Worm (Caenorhabditis elegans) whole organism, L2 larva: ENCODE measurements around the gene Y17D7C.1.

Experiments
- R02D3.7 ChIP-seq: fragments of 150-350 bp; optimal IDR thresholded peaks from 2 replicates; lab custom pipeline; 2014; ENCODE audit warnings: missing biosample characterization, missing genetic modification characterization
- Y55F3AM.14 ChIP-seq: fragments of 200-800 bp; sonication (Bioruptor generic); optimal IDR thresholded peaks from 2 replicates; lab custom pipeline; 2018; ENCODE audit warnings: mild to moderate bottlenecking, missing genetic modification characterization, missing compliant biosample characterization
- ZK546.5 ChIP-seq: sonication (generic microtip); optimal IDR thresholded peaks from 2 replicates; lab custom pipeline; 2017; ENCODE audit warnings: missing biosample characterization, missing genetic modification characterization
- alr-1 ChIP-seq: fragments of 150-350 bp; optimal IDR thresholded peaks from 2 replicates; lab custom pipeline; 2014; ENCODE audit warnings: missing biosample characterization, missing genetic modification characterization
- aly-2 ChIP-seq: fragments of 150-350 bp; optimal IDR thresholded peaks from 2 replicates; lab custom pipeline; 2014; ENCODE audit warnings: missing biosample characterization, missing genetic modification characterization
- ceh-82 ChIP-seq: fragments of 150-350 bp; optimal IDR thresholded peaks from 2 replicates; lab custom pipeline; 2014; ENCODE audit warnings: missing biosample characterization, missing genetic modification characterization
- egl-27 ChIP-seq: sonication (generic microtip); optimal IDR thresholded peaks from 3 replicates; lab custom pipeline; 2017; ENCODE audit warnings: missing biosample characterization, missing genetic modification reagents, missing genetic modification characterization
- elt-1 ChIP-seq: fragments of 150-350 bp; optimal IDR thresholded peaks from 2 replicates; lab custom pipeline; 2014; ENCODE audit warnings: missing biosample characterization, missing genetic modification characterization
- fos-1 ChIP-seq: fragments of 150-350 bp; optimal IDR thresholded peaks from 2 replicates; lab custom pipeline; 2014; ENCODE audit warnings: missing biosample characterization, missing genetic modification characterization
- gmeb-1 ChIP-seq: fragments of 150-350 bp; optimal IDR thresholded peaks from 2 replicates; lab custom pipeline; 2014; ENCODE audit warnings: missing biosample characterization, missing genetic modification characterization
- lin-11 ChIP-seq: fragments of 150-350 bp; sonication (generic microtip); optimal IDR thresholded peaks from 2 replicates; lab custom pipeline; 2014; ENCODE audit warnings: missing biosample characterization, missing genetic modification characterization, inconsistent platforms, mixed read lengths
- lin-13 ChIP-seq: fragments of 150-350 bp; optimal IDR thresholded peaks from 2 replicates; lab custom pipeline; 2014; ENCODE audit warnings: missing biosample characterization, missing genetic modification reagents, missing genetic modification characterization
- lin-39 ChIP-seq: fragments of 150-350 bp; optimal IDR thresholded peaks from 2 replicates; lab custom pipeline; 2014; ENCODE audit warnings: missing biosample characterization, missing genetic modification reagents, missing genetic modification characterization
- lsy-2 ChIP-seq, 2 experiments: fragments of 150-350 bp in 1 of 2; sonication (generic microtip) in 1 of 2; optimal IDR thresholded peaks; 2 replicates each; lab custom pipeline; 2014 to 2017; ENCODE audit warnings: missing biosample characterization in 2 of 2, missing genetic modification characterization in 2 of 2
- mab-5 ChIP-seq: fragments of 150-350 bp; optimal IDR thresholded peaks from 2 replicates; lab custom pipeline; 2014; ENCODE audit warnings: missing biosample characterization, missing genetic modification characterization
- mdl-1 ChIP-seq, 2 experiments: fragments of 150-350 bp in 1 of 2; sonication (generic microtip) in 1 of 2; optimal IDR thresholded peaks; 2 replicates each; lab custom pipeline; 2017; ENCODE audit warnings: missing biosample characterization in 2 of 2, missing genetic modification characterization in 2 of 2
- nhr-10 ChIP-seq: sonication (generic microtip); optimal IDR thresholded peaks from 2 replicates; lab custom pipeline; 2017; ENCODE audit warnings: missing biosample characterization, missing genetic modification characterization
- nhr-11 ChIP-seq: fragments of 150-350 bp; optimal IDR thresholded peaks from 2 replicates; lab custom pipeline; 2014; ENCODE audit warnings: missing biosample characterization, missing genetic modification characterization
- nhr-12 ChIP-seq: fragments of 150-350 bp; optimal IDR thresholded peaks from 2 replicates; lab custom pipeline; 2014; ENCODE audit warnings: missing biosample characterization, missing genetic modification characterization
- nhr-129 ChIP-seq: fragments of 150-350 bp; optimal IDR thresholded peaks from 2 replicates; lab custom pipeline; 2014; ENCODE audit warnings: missing biosample characterization, missing genetic modification characterization
- nhr-21 ChIP-seq: fragments of 150-350 bp; optimal IDR thresholded peaks from 2 replicates; lab custom pipeline; 2014; ENCODE audit warnings: missing biosample characterization, missing genetic modification characterization
- nhr-237 ChIP-seq: fragments of 150-350 bp; optimal IDR thresholded peaks from 2 replicates; lab custom pipeline; 2014; ENCODE audit warnings: missing biosample characterization, missing genetic modification characterization
- nhr-25 ChIP-seq: fragments of 150-350 bp; sonication (generic microtip); optimal IDR thresholded peaks from 3 replicates; lab custom pipeline; 2014; ENCODE audit warnings: missing biosample characterization, missing genetic modification characterization
- nhr-6 ChIP-seq: fragments of 150-350 bp; optimal IDR thresholded peaks from 2 replicates; lab custom pipeline; 2014; ENCODE audit warnings: missing biosample characterization, missing genetic modification characterization
- nhr-77 ChIP-seq: fragments of 150-350 bp; optimal IDR thresholded peaks from 2 replicates; lab custom pipeline; 2014; ENCODE audit warnings: missing biosample characterization, missing genetic modification characterization
- sem-4 ChIP-seq: fragments of 150-350 bp; optimal IDR thresholded peaks from 2 replicates; lab custom pipeline; 2014; ENCODE audit warnings: missing biosample characterization, missing genetic modification reagents, missing genetic modification characterization
- skn-1 ChIP-seq: sonication (generic microtip); optimal IDR thresholded peaks from 2 replicates; lab custom pipeline; 2017; ENCODE audit warnings: missing biosample characterization, missing genetic modification characterization
- sma-9 ChIP-seq, 2 experiments: fragments of 150-350 bp in 1 of 2; sonication (generic microtip) in 1 of 2; optimal IDR thresholded peaks; 2 replicates each; lab custom pipeline; 2014 to 2016; ENCODE audit warnings: missing genetic modification characterization in 2 of 2, mild to moderate bottlenecking in 1 of 2, missing biosample characterization in 1 of 2, missing compliant biosample characterization in 1 of 2, missing genetic modification reagents in 1 of 2, moderate library complexity in 1 of 2
- unc-39 ChIP-seq: fragments of 150-350 bp; optimal IDR thresholded peaks from 2 replicates; lab custom pipeline; 2014; ENCODE audit warnings: missing biosample characterization, missing genetic modification characterization
- unc-62 ChIP-seq: fragments of 150-350 bp; optimal IDR thresholded peaks from 2 replicates; lab custom pipeline; 2014; ENCODE audit warnings: missing biosample characterization, missing genetic modification reagents, missing genetic modification characterization
- ztf-1 ChIP-seq: fragments of 200-800 bp; sonication (Bioruptor generic); conservative IDR thresholded peaks from 2 replicates; pipeline ENCODE4 v1.3.6; 2022; ENCODE audit warnings: missing genetic modification characterization, missing compliant biosample characterization
- ztf-11 ChIP-seq: sonication (generic microtip); optimal IDR thresholded peaks from 2 replicates; lab custom pipeline; 2017; ENCODE audit warnings: missing biosample characterization, missing genetic modification characterization

The Y17D7C.1 gene

DNA sequence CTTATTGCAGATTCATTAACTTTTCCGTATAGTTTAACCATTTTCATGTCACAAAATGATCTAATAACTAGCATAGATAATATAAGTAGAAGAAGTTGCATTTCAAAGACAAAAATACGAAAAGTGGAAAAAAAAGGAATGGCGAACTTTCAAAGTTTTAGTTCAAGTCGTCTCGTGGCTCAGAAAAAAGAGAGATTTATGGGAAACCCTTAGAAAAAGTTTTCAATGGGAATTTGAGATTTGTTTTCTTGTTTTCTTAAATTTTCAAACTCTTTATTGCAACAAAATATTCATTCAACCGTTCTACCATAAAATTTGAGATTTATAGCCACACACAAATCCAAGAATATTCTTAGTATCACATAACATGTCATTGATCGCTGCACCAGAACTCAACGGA is 35.7 kb downstream of the Y17D7C.1 start, which contains the start of gene clec-250:
Gene clec-250 (minus strand): TSS at position 101 of the 400 bp plus-strand sequence.
- TF ChIP-seq lin-39 (no peak), sem-4 (tag; lab: Kevin White, UChicago) (no peak), ZK546.5 (tag; lab: Kevin White, UChicago) (no peak), fos-1 (tag; lab: Kevin White, UChicago) (no peak), ztf-1 (no peak), nhr-11 (no peak), nhr-12 (tag; lab: Kevin White, UChicago) (no peak), unc-39 (tag; lab: Kevin White, UChicago) (no peak), mab-5 (tag; lab: Kevin White, UChicago) (no peak), lin-11 (no peak)
- TF ChIP-seq, all 48 proteins: peak for 0

- TF ChIP-seq nhr-6 (tag; lab: Kevin White, UChicago) (no peak), ZK546.5 (tag; lab: Kevin White, UChicago) (no peak), nhr-21 (tag; lab: Kevin White, UChicago) (no peak), R02D3.7 (tag; lab: Kevin White, UChicago) (no peak), mab-5 (tag; lab: Kevin White, UChicago) (no peak), egl-27 (tag; lab: Kevin White, UChicago) (no peak), nhr-10 (tag; lab: Kevin White, UChicago) (no peak), Y55F3AM.14 (GFP tag; lab: Kevin White, UChicago) (no peak), ztf-11 (no peak), gmeb-1 (no peak), sem-4 (tag; lab: Kevin White, UChicago) (no peak), elt-1 (tag; lab: Kevin White, UChicago) (no peak), aly-2 (tag; lab: Kevin White, UChicago) (no peak), sma-9 (GFP tag; optimal IDR thresholded peaks at IDR 0.05; lab: Kevin White, UChicago) (no peak), sma-9 (tag; optimal IDR thresholded peaks at IDR 0.05; lab: Kevin White, UChicago) (no peak), nhr-129 (tag; lab: Kevin White, UChicago) (no peak), ceh-82 (tag; lab: Kevin White, UChicago) (no peak), lin-13 (no peak)
These were observed 40.7 kb downstream of the Y17D7C.1 start, which contains the start of gene clec-251 for ce11 chrV:18746937-18747660. TSS of gene clec-251 (minus strand) at chrV:18746987.

DNA sequence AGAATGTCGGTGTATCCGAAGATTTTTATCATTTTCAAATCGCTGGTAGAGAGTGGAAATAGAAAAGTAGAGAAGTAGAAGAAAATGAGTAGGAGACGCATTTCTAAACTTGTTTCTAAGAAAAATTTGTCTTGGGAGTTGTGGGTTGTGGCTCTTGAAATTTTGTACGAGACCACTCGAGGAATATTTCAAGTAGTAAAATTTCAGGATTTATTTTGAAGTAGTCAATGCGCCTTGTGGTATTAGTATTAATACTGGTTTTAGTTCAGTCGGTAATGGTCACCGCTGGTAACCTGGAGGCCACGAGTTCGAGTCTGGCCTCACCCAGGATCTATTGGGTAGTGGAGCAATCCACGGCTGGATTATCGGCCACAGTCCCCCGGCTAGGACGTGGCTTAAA is 42.4 kb downstream of the Y17D7C.1 start, which contains the start of gene clec-252:
Gene clec-252 (minus strand): TSS at position 101 of the 400 bp plus-strand sequence.
- no peak for TF ChIP-seq nhr-77 (tag; lab: Kevin White, UChicago)
- TF ChIP-seq nhr-25 (tag; lab: Kevin White, UChicago) = no peak
- TF ChIP-seq skn-1 (tag; lab: Kevin White, UChicago) = no peak
- TF ChIP-seq mdl-1 (tag; optimal IDR thresholded peaks at IDR 0.05; lab: Kevin White, UChicago) = no peak
- TF ChIP-seq egl-27 (tag; lab: Kevin White, UChicago) = no peak
- no peak for TF ChIP-seq nhr-12 (tag; lab: Kevin White, UChicago)
- TF ChIP-seq elt-1 (tag; lab: Kevin White, UChicago) = no peak
- no peak for TF ChIP-seq sem-4 (tag; lab: Kevin White, UChicago)
- no peak for TF ChIP-seq unc-62

DNA sequence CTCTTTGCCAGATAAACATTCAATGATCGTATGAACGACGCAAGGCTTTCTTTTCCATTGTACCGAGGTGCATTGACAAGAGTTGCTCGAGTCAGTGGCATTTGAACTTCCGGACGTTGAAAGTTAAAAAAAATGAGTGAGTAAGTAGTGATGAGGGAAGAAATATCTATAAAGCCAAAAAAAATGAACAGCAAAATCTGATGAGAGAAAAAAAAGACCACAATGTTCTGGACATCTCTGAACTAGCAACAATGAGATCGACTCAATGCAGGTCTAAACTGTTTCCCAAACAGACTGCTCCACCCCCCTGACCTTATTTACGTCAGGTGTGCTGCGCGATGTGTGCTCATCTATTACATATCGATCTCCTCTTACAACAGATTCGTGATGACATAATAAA is 44.1 kb downstream of the Y17D7C.1 start, which contains the start of the genes F11D11.21 and F11D11.12:
Gene F11D11.21 (minus strand): TSS at position 101 of the 400 bp plus-strand sequence.
Gene F11D11.12 (minus strand): TSS at position 238 of the 400 bp plus-strand sequence.
- TF ChIP-seq nhr-129 (tag; lab: Kevin White, UChicago) (no peak), elt-1 (tag; lab: Kevin White, UChicago) (no peak), lsy-2 (tag; optimal IDR thresholded peaks at IDR 0.05; lab: Kevin White, UChicago) (no peak), nhr-237 (tag; lab: Kevin White, UChicago) (no peak)

- TF ChIP-seq alr-1 (no peak), nhr-10 (tag; lab: Kevin White, UChicago) (no peak), gmeb-1 (no peak)
- TF ChIP-seq, all 48 proteins: peak for 0
These were observed 46.7 kb downstream of the Y17D7C.1 start, which contains the start of gene F11D11.6 for ce11 chrV:18753036-18753435. TSS of gene F11D11.6 (minus strand) at chrV:18753136.
